Fruit fly (Drosophila melanogaster): ENCODE data around the gene sdt.
A peak's percentile ranks its signal among the peaks of the same experiment; 100 is the strongest.

Gene sdt

dm6 chrX:8202724-8203362 is 24.5 kb downstream of the sdt start:
- TF ChIP-seq CG4318 (GFP tag; optimal IDR thresholded peaks at IDR 0.05) (no peak), CG8632 (GFP tag; optimal IDR thresholded peaks at IDR 0.05) (no peak), CG15336 (GFP tag; IDR thresholded peaks at IDR 0.05) (peak; percentile 43), CG6163 (GFP tag; IDR thresholded peaks at IDR 0.05) (0 out of 3 replicates have a peak, but pooled peaks have one; percentile 26), CG11902 (GFP tag; optimal IDR thresholded peaks at IDR 0.05) (no peak), svp (GFP tag) (peak; percentile 66), dac (GFP tag; optimal IDR thresholded peaks at IDR 0.05) (no peak), CG9139 (GFP tag; optimal IDR thresholded peaks at IDR 0.05) (peak; percentile 5), CG16779 (tag; optimal IDR thresholded peaks at IDR 0.05) (no peak), topi (GFP tag; optimal IDR thresholded peaks at IDR 0.05) (peak; percentile 26), Met (GFP tag; optimal IDR thresholded peaks at IDR 0.05) (peak; percentile 40), net (GFP tag; optimal IDR thresholded peaks at IDR 0.05) (peak; percentile 1), CG3919 (GFP tag; optimal IDR thresholded peaks at IDR 0.05) (peak; percentile 35), acj6 (GFP tag; optimal IDR thresholded peaks at IDR 0.05) (peak; percentile 5), CG8319 (GFP tag; optimal IDR thresholded peaks at IDR 0.05) (no peak), Blimp-1 (GFP tag; optimal IDR thresholded peaks at IDR 0.05) (no peak), CG10669 (GFP tag; optimal IDR thresholded peaks at IDR 0.05) (peak; percentile 37), Sox15 (GFP tag; optimal IDR thresholded peaks at IDR 0.05) (no peak), fd59A (GFP tag; optimal IDR thresholded peaks at IDR 0.05) (no peak), salr (GFP tag; optimal IDR thresholded peaks at IDR 0.05) (no peak), fd85E (GFP tag; optimal IDR thresholded peaks at IDR 0.05) (no peak), Sox14 (GFP tag; optimal IDR thresholded peaks at IDR 0.05) (peak; percentile 10), CG11762 (GFP tag; optimal IDR thresholded peaks at IDR 0.05; ENCODE audit: insufficient read depth) (no peak), Eip93F (GFP tag; optimal IDR thresholded peaks at IDR 0.05) (no peak), Lpt (GFP tag; optimal IDR thresholded peaks at IDR 0.05) (no peak), CG7368 (GFP tag; optimal IDR thresholded peaks at IDR 0.05) (no peak), CG34406 (GFP tag; optimal IDR thresholded peaks at IDR 0.05) (no peak), Smox (GFP tag; optimal IDR thresholded peaks at IDR 0.05) (no peak), CG1621 (tag; optimal IDR thresholded peaks at IDR 0.05) (no peak), cyc (GFP tag; optimal IDR thresholded peaks at IDR 0.05) (no peak), CG8119 (GFP tag; IDR thresholded peaks at IDR 0.05) (peak; percentile 46; the same call in 2 of the 3 replicates), CG6808 (GFP tag; optimal IDR thresholded peaks at IDR 0.05) (no peak), CG6276 (GFP tag; optimal IDR thresholded peaks at IDR 0.05) (peak; percentile 35), CG31627 (GFP tag; optimal IDR thresholded peaks at IDR 0.05) (peak; percentile 24), Sox102F (GFP tag; optimal IDR thresholded peaks at IDR 0.05) (no peak), eg (GFP tag; IDR thresholded peaks at IDR 0.05) (peak; percentile 35; the same call in 1 of the 3 replicates), Hr38 (GFP tag; optimal IDR thresholded peaks at IDR 0.05) (no peak), fkh (GFP tag; optimal IDR thresholded peaks at IDR 0.05) (no peak), Ets21C (GFP tag; optimal IDR thresholded peaks at IDR 0.05) (no peak), CG6792 (GFP tag; optimal IDR thresholded peaks at IDR 0.05) (peak; percentile 34), dsx (GFP tag; optimal IDR thresholded peaks at IDR 0.05; ENCODE audit: poor library complexity, severe bottlenecking) (no peak), Eip75B (GFP tag; optimal IDR thresholded peaks at IDR 0.05) (peak; percentile 6), CG3032 (tag; optimal IDR thresholded peaks at IDR 0.05) (no peak), CG10631 (GFP tag; optimal IDR thresholded peaks at IDR 0.05) (peak; percentile 17), Ets96B (tag; optimal IDR thresholded peaks at IDR 0.05) (peak; percentile 19), esn (GFP tag; optimal IDR thresholded peaks at IDR 0.05) (peak; percentile 24), Hr4 (GFP tag; optimal IDR thresholded peaks at IDR 0.05) (peak; percentile 32), achi (GFP tag; optimal IDR thresholded peaks at IDR 0.05) (peak; percentile 18), lz (GFP tag; optimal IDR thresholded peaks at IDR 0.05) (peak; percentile 21), Hr39 (GFP tag; optimal IDR thresholded peaks at IDR 0.05) (peak; percentile 11), Gug (GFP tag; IDR thresholded peaks at IDR 0.05) (peak; percentile 39; the same call in 1 of the 2 replicates)
